Fruit fly (Drosophila melanogaster) whole organism, embryonic: ENCODE data around the gene gce.
A peak's percentile ranks its signal among the peaks of the same experiment; 100 is the strongest.

Experiments used
- Atf6 ChIP-seq: fragments of 200-800 bp; sonication (Bioruptor generic); IDR thresholded peaks from 2 replicates; pipeline ENCODE4 v1.3.6; 2022; ENCODE audit warnings: missing biosample characterization, missing genetic modification characterization
- CG10462 ChIP-seq: fragments of 200-800 bp; sonication (Bioruptor generic); optimal IDR thresholded peaks from 2 replicates; lab custom pipeline; 2016; ENCODE audit warnings: missing biosample characterization, missing genetic modification characterization
- CG12104 ChIP-seq: fragments of 200-800 bp; sonication (Bioruptor generic); optimal IDR thresholded peaks from 3 replicates; lab custom pipeline; 2016; ENCODE audit warnings: missing biosample characterization, missing genetic modification characterization
- CG14441 ChIP-seq: fragments of 200-800 bp; sonication (Bioruptor generic); IDR thresholded peaks from 2 replicates; pipeline ENCODE4 v1.3.6; 2022; ENCODE audit warnings: missing biosample characterization, missing genetic modification characterization
- CG17328 ChIP-seq: fragments of 200-800 bp; sonication (Bioruptor generic); IDR thresholded peaks from 2 replicates; pipeline ENCODE4 v1.3.6; 2022; ENCODE audit warnings: missing biosample characterization, missing genetic modification characterization
- CG18011 ChIP-seq: fragments of 200-800 bp; sonication (Bioruptor generic); optimal IDR thresholded peaks from 2 replicates; lab custom pipeline; 2017; ENCODE audit warnings: missing biosample characterization, missing genetic modification characterization, mild to moderate bottlenecking, moderate library complexity, missing genotype
- CG1832 ChIP-seq: fragments of 200-800 bp; sonication (Bioruptor generic); optimal IDR thresholded peaks from 2 replicates; lab custom pipeline; 2017; ENCODE audit warnings: missing biosample characterization, mild to moderate bottlenecking, missing genetic modification characterization, inconsistent platforms
- CG18619 ChIP-seq: fragments of 200-800 bp; sonication (Bioruptor generic); optimal IDR thresholded peaks from 3 replicates; lab custom pipeline; 2017; ENCODE audit warnings: missing biosample characterization, mild to moderate bottlenecking, missing genetic modification characterization
- CG2199 ChIP-seq: fragments of 200-800 bp; sonication (Bioruptor generic); IDR thresholded peaks from 3 replicates; pipeline ENCODE4 v1.3.6; 2022; ENCODE audit warnings: missing biosample characterization, missing genetic modification characterization
- CG30020 ChIP-seq: fragments of 200-800 bp; optimal IDR thresholded peaks from 2 replicates; lab custom pipeline; 2019; ENCODE audit warnings: missing biosample characterization, mild to moderate bottlenecking, missing genetic modification characterization, moderate library complexity
- CG31388 ChIP-seq: fragments of 200-800 bp; sonication (Bioruptor generic); optimal IDR thresholded peaks from 2 replicates; lab custom pipeline; 2016; ENCODE audit warnings: missing biosample characterization, missing genetic modification characterization
- CG32532 ChIP-seq: fragments of 200-800 bp; sonication (Bioruptor generic); IDR thresholded peaks from 2 replicates; pipeline ENCODE4 v1.3.6; 2022; ENCODE audit warnings: missing biosample characterization, missing genetic modification characterization
- CG3407 ChIP-seq: fragments of 200-800 bp; sonication (Bioruptor generic); optimal IDR thresholded peaks from 2 replicates; lab custom pipeline; 2018; ENCODE audit warnings: missing biosample characterization, mild to moderate bottlenecking, missing genetic modification characterization
- CG6765 ChIP-seq: fragments of 200-800 bp; sonication (Bioruptor generic); optimal IDR thresholded peaks from 3 replicates; lab custom pipeline; 2017; ENCODE audit warnings: missing biosample characterization, mild to moderate bottlenecking, missing genetic modification characterization
- CG7556 ChIP-seq: fragments of 200-800 bp; sonication (Bioruptor generic); optimal IDR thresholded peaks from 2 replicates; lab custom pipeline; 2017; ENCODE audit warnings: missing biosample characterization, mild to moderate bottlenecking, missing genetic modification characterization
- Fer3 ChIP-seq: fragments of 200-800 bp; sonication (Bioruptor generic); optimal IDR thresholded peaks from 2 replicates; lab custom pipeline; 2018; ENCODE audit warnings: missing biosample characterization, mild to moderate bottlenecking, missing genetic modification characterization, moderate library complexity
- H2.0 ChIP-seq: fragments of 200-800 bp; sonication (Bioruptor generic); IDR thresholded peaks from 2 replicates; pipeline ENCODE4 v1.3.6; 2022; ENCODE audit warnings: missing biosample characterization, missing genetic modification characterization
- Hmr ChIP-seq: fragments of 200-800 bp; sonication (Bioruptor generic); optimal IDR thresholded peaks from 3 replicates; lab custom pipeline; 2017; ENCODE audit warnings: mild to moderate bottlenecking, missing biosample characterization, missing genetic modification reagents, missing genetic modification characterization
- Mrtf ChIP-seq: fragments of 200-800 bp; sonication (Bioruptor generic); IDR thresholded peaks from 3 replicates; pipeline ENCODE4 v1.3.6; 2022; ENCODE audit warnings: missing biosample characterization, missing genetic modification characterization
- NC2α ChIP-seq: fragments of 200-800 bp; sonication (Bioruptor generic); optimal IDR thresholded peaks from 2 replicates; lab custom pipeline; 2016; ENCODE audit warnings: missing biosample characterization, missing genetic modification characterization
- Oaz ChIP-seq: fragments of 200-800 bp; sonication (Bioruptor generic); IDR thresholded peaks from 2 replicates; pipeline ENCODE4 v1.3.6; 2022; ENCODE audit warnings: missing biosample characterization, missing genetic modification characterization
- Oli ChIP-seq: fragments of 200-800 bp; sonication (Bioruptor generic); optimal IDR thresholded peaks from 2 replicates; lab custom pipeline; 2018; ENCODE audit warnings: missing biosample characterization, mild to moderate bottlenecking, missing genetic modification characterization, moderate library complexity
- Scr ChIP-seq: fragments of 200-800 bp; sonication (Bioruptor generic); IDR thresholded peaks from 2 replicates; pipeline ENCODE4 v1.3.6; 2022; ENCODE audit warnings: missing biosample characterization, missing genetic modification characterization; ENCODE audit not compliant: partially characterized antibody
- Sox100B ChIP-seq: fragments of 200-800 bp; sonication (Bioruptor generic); optimal IDR thresholded peaks from 3 replicates; lab custom pipeline; 2018; ENCODE audit warnings: missing biosample characterization, mild to moderate bottlenecking, missing genetic modification characterization
- Sry-β ChIP-seq: fragments of 200-800 bp; sonication (Bioruptor generic); optimal IDR thresholded peaks from 2 replicates; lab custom pipeline; 2018; ENCODE audit warnings: missing biosample characterization, mild to moderate bottlenecking, missing genetic modification characterization, moderate library complexity
- Tbp ChIP-seq: fragments of >200 bp; optimal IDR thresholded peaks from 2 replicates; lab custom pipeline; 2018; ENCODE audit warnings: missing biosample characterization, missing genetic modification characterization
- Xbp1 ChIP-seq: fragments of 200-800 bp; sonication (Bioruptor generic); optimal IDR thresholded peaks from 3 replicates; lab custom pipeline; 2016; ENCODE audit warnings: missing biosample characterization, mild to moderate bottlenecking, missing genetic modification characterization
- abd-A ChIP-seq: fragments of 200-800 bp; sonication (Bioruptor generic); optimal IDR thresholded peaks from 3 replicates; lab custom pipeline; 2019; ENCODE audit warnings: missing biosample characterization, mild to moderate bottlenecking, missing genetic modification characterization, moderate library complexity
- ac ChIP-seq: fragments of 200-800 bp; sonication (Bioruptor generic); optimal IDR thresholded peaks from 3 replicates; lab custom pipeline; 2017; ENCODE audit warnings: missing biosample characterization, mild to moderate bottlenecking, missing genetic modification characterization
- bcd ChIP-seq: fragments of 200-800 bp; sonication (Bioruptor generic); optimal IDR thresholded peaks from 2 replicates; lab custom pipeline; 2017; ENCODE audit warnings: missing biosample characterization, mild to moderate bottlenecking, missing genetic modification characterization
- disco-r ChIP-seq: fragments of 200-800 bp; sonication (Bioruptor generic); optimal IDR thresholded peaks from 2 replicates; lab custom pipeline; 2016; ENCODE audit warnings: missing biosample characterization, missing genetic modification characterization
- dysf ChIP-seq: fragments of 200-800 bp; sonication (Bioruptor generic); IDR thresholded peaks from 3 replicates; pipeline ENCODE4 v1.3.6; 2022; ENCODE audit warnings: missing biosample characterization, missing genetic modification characterization
- esg ChIP-seq: fragments of 200-800 bp; sonication (Bioruptor generic); conservative IDR thresholded peaks from 2 replicates; pipeline ENCODE4 v1.3.6; 2022; ENCODE audit warnings: missing biosample characterization, missing genetic modification characterization
- eyg ChIP-seq: fragments of 200-800 bp; sonication (Bioruptor generic); optimal IDR thresholded peaks from 3 replicates; lab custom pipeline; 2016; ENCODE audit warnings: missing biosample characterization, missing genetic modification characterization
- fru ChIP-seq: fragments of >200 bp; optimal IDR thresholded peaks from 2 replicates; lab custom pipeline; 2017
- gcm ChIP-seq: fragments of 200-800 bp; sonication (Bioruptor generic); optimal IDR thresholded peaks from 2 replicates; lab custom pipeline; 2019; ENCODE audit warnings: missing biosample characterization, mild to moderate bottlenecking, missing genetic modification characterization, moderate library complexity
- gsb-n ChIP-seq: fragments of 200-800 bp; sonication (Bioruptor generic); optimal IDR thresholded peaks from 3 replicates; lab custom pipeline; 2018; ENCODE audit warnings: missing biosample characterization, mild to moderate bottlenecking, missing genetic modification characterization
- hth ChIP-seq: fragments of >200 bp; optimal IDR thresholded peaks from 2 replicates; lab custom pipeline; 2017; ENCODE audit warnings: inconsistent platforms
- insv ChIP-seq, 2 experiments: fragments of 200-800 bp; sonication (Bioruptor generic); optimal IDR thresholded peaks; 3 replicates each; lab custom pipeline; 2016 to 2018; ENCODE audit warnings: missing biosample characterization in 2 of 2, missing genetic modification characterization in 2 of 2
- jing ChIP-seq: fragments of 200-800 bp; sonication (Bioruptor generic); optimal IDR thresholded peaks from 2 replicates; lab custom pipeline; 2018; ENCODE audit warnings: missing biosample characterization, mild to moderate bottlenecking, missing genetic modification characterization
- org-1 ChIP-seq: fragments of 200-800 bp; sonication (Bioruptor generic); optimal IDR thresholded peaks from 2 replicates; lab custom pipeline; 2017; ENCODE audit warnings: missing biosample characterization, missing genetic modification characterization
- pan ChIP-seq, 4 experiments: fragments of >200 bp in 3 of 4; fragments of 200-800 bp in 1 of 4; sonication (Bioruptor generic) in 1 of 4; optimal IDR thresholded peaks in 3 of 4; IDR thresholded peaks in 1 of 4; 2 replicates each; pipeline versions ENCODE4 v1.3.6 to Lab custom; 2017 to 2022; ENCODE audit warnings: missing biosample characterization in 2 of 4, missing genetic modification characterization in 2 of 4, mixed read lengths in 1 of 4
- pum ChIP-seq: fragments of 200-800 bp; sonication (Bioruptor generic); optimal IDR thresholded peaks from 2 replicates; lab custom pipeline; 2016; ENCODE audit warnings: missing biosample characterization, missing genetic modification characterization
- pzg ChIP-seq: fragments of 200-800 bp; sonication (Bioruptor generic); optimal IDR thresholded peaks from 3 replicates; lab custom pipeline; 2018; ENCODE audit warnings: missing biosample characterization, mild to moderate bottlenecking, missing genetic modification characterization, moderate library complexity
- sug ChIP-seq: fragments of 200-800 bp; optimal IDR thresholded peaks from 2 replicates; lab custom pipeline; 2019; ENCODE audit warnings: missing biosample characterization, mild to moderate bottlenecking, missing genetic modification characterization, moderate library complexity
- tll ChIP-seq, 2 experiments: fragments of 200-800 bp in 1 of 2; fragments of >200 bp in 1 of 2; sonication (Bioruptor generic) in 1 of 2; optimal IDR thresholded peaks; 2 replicates each; lab custom pipeline; 2017 to 2019; ENCODE audit warnings: missing biosample characterization in 2 of 2, missing genetic modification characterization in 2 of 2, mild to moderate bottlenecking in 1 of 2, moderate library complexity in 1 of 2
- wdn ChIP-seq: fragments of 200-800 bp; sonication (Bioruptor generic); IDR thresholded peaks from 2 replicates; pipeline ENCODE4 v1.3.6; 2022; ENCODE audit warnings: missing biosample characterization, missing genetic modification characterization
- wek ChIP-seq: fragments of 200-800 bp; sonication (Bioruptor generic); optimal IDR thresholded peaks from 3 replicates; lab custom pipeline; 2018; ENCODE audit warnings: missing biosample characterization, mild to moderate bottlenecking, missing genetic modification characterization, moderate library complexity
- yki ChIP-seq: fragments of >200 bp; optimal IDR thresholded peaks from 3 replicates; lab custom pipeline; 2018
- zen ChIP-seq: fragments of 200-800 bp; sonication (Bioruptor generic); optimal IDR thresholded peaks from 3 replicates; lab custom pipeline; 2018; ENCODE audit warnings: missing biosample characterization, mild to moderate bottlenecking, missing genetic modification characterization, moderate library complexity

The gce gene

DNA sequence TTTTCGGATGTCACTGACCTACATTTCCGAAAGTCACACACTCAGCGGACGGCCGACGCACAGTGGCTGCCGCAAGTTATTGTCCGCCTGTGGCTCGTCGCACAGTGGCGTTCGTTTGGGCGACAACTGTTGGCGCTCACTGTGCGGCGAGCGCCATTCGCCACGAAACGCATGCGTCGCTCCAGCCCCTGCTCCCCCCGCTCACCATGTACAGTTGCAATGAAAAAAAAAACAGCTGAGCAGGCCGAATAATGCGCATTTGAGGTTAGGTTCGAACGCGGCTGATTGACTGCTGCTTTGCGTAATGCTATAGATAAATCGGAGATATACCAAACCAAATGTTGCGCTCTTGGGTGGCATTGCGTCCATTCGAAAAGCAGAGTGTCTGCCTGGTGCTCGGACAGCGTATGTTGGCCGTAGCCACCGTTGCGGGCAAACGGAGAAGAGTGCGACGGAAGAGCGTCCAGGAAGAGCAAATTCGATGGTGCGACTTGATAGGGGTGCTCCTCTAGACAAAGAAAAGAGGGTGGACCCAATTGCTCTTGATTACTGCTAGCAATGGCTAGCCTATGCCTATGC lies 25.8 kb downstream of the gce start (continued):
- TF ChIP-seq sug (tag; lab: Kevin White, UChicago) (peak; percentile 85), ac (GFP tag; lab: Kevin White, UChicago) (no peak), Fer3 (tag; lab: Kevin White, UChicago) (peak; percentile 71), Oaz (peak; percentile 76), pan (optimal IDR thresholded peaks at IDR 0.05; lab: Kevin White, UChicago) (no peak), pan (GFP tag; optimal IDR thresholded peaks at IDR 0.05 in 1 of 2, IDR thresholded peaks at IDR 0.05 in 1 of 2) (peak in 1 of 2 experiments; percentile 91), CG17328 (GFP tag; lab: Robert Waterston, UW) (peak; percentile 90), H2.0 (GFP tag; lab: Robert Waterston, UW) (peak; percentile 87), CG31388 (GFP tag; lab: Kevin White, UChicago) (no peak), CG30020 (tag; lab: Kevin White, UChicago) (no peak), pzg (GFP tag; lab: Kevin White, UChicago) (peak; percentile 79), CG14441 (peak; percentile 92), org-1 (GFP tag; lab: Kevin White, UChicago) (peak; percentile 70), CG18011 (GFP tag; lab: Kevin White, UChicago) (peak; percentile 70), eyg (GFP tag; lab: Kevin White, UChicago) (peak; percentile 65), CG10462 (peak; percentile 54), CG32532 (peak; percentile 96), Oli (tag; lab: Kevin White, UChicago) (peak; percentile 61), Atf6 (peak; percentile 88), tll (GFP tag; optimal IDR thresholded peaks at IDR 0.05; lab: Kevin White, UChicago) (no peak), zen (tag; lab: Kevin White, UChicago) (no peak), jing (GFP tag; lab: Kevin White, UChicago) (no peak), CG7556 (GFP tag; lab: Kevin White, UChicago) (peak; percentile 64), CG1832 (GFP tag; lab: Kevin White, UChicago) (peak; percentile 26), dysf (peak; percentile 85), Hmr (GFP tag; lab: Kevin White, UChicago) (peak; percentile 92), wek (GFP tag; lab: Kevin White, UChicago) (peak; percentile 68), CG2199 (GFP tag; lab: Robert Waterston, UW) (peak; percentile 91), CG3407 (peak; percentile 53), gsb-n (tag; lab: Kevin White, UChicago) (no peak), gcm (GFP tag; lab: Kevin White, UChicago) (peak; percentile 43), Xbp1 (GFP tag; lab: Kevin White, UChicago) (peak; percentile 91), bcd (GFP tag; lab: Kevin White, UChicago) (peak; percentile 82), Scr (0 out of 2 replicates have a peak, but pooled peaks have one; percentile 30), hth (lab: Kevin White, UChicago) (no peak), Sry-β (GFP tag; lab: Kevin White, UChicago) (no peak), disco-r (peak; percentile 49), insv (GFP tag; optimal IDR thresholded peaks at IDR 0.05; lab: Kevin White, UChicago) (peak in 1 of 2 experiments; percentile 39), fru (no peak), NC2α (peak; percentile 81), Mrtf (GFP tag; lab: Robert Waterston, UW) (peak; percentile 92), CG12104 (GFP tag; lab: Kevin White, UChicago) (peak; percentile 26), abd-A (tag; lab: Kevin White, UChicago) (no peak), Sox100B (peak; percentile 29), wdn (peak; percentile 87), Tbp (no peak), CG18619 (GFP tag; lab: Kevin White, UChicago) (peak; percentile 79), CG6765 (peak; percentile 76), yki (lab: Kevin White, UChicago) (no peak), esg (GFP tag; lab: Robert Waterston, UW) (peak; percentile 73), pum (GFP tag; lab: Kevin White, UChicago) (peak; percentile 88)
